Fruit fly (Drosophila melanogaster): ENCODE measurements around the gene Cpr72Eb.

Cpr72Eb gene

dm6 chr3L:16408609-16409439 is 44.1 kb downstream of the Cpr72Eb start (continued):
- TF ChIP-seq Hmx (GFP tag; optimal IDR thresholded peaks at IDR 0.05) (no peak), zfh1 (GFP tag; IDR thresholded peaks at IDR 0.05) (peak; percentile 75; the same call in 2 of the 3 replicates), CG12769 (tag; optimal IDR thresholded peaks at IDR 0.05) (no peak), CG11504 (tag; optimal IDR thresholded peaks at IDR 0.05) (peak; percentile 2), HmgD (GFP tag; optimal IDR thresholded peaks at IDR 0.05) (no peak), CG10959 (GFP tag; IDR thresholded peaks at IDR 0.05) (peak; percentile 70; the same call in 1 of the 2 replicates), jigr1 (GFP tag; IDR thresholded peaks at IDR 0.05) (no peak), slbo (GFP tag; IDR thresholded peaks at IDR 0.05) (no peak), D19B (GFP tag; optimal IDR thresholded peaks at IDR 0.05) (no peak), CG10321 (GFP tag; IDR thresholded peaks at IDR 0.05) (no peak), grn (GFP tag; optimal IDR thresholded peaks at IDR 0.05) (no peak), tll (GFP tag; optimal IDR thresholded peaks at IDR 0.05) (peak in 1 of 2 experiments; percentile 21), phol (tag; optimal IDR thresholded peaks at IDR 0.05) (peak; percentile 1), Eip74EF (GFP tag; optimal IDR thresholded peaks at IDR 0.05) (no peak), CG7357 (GFP tag; IDR thresholded peaks at IDR 0.05) (no peak), HLH4C (GFP tag; IDR thresholded peaks at IDR 0.05; ENCODE audit: partially characterized antibody) (no peak), fru (optimal IDR thresholded peaks at IDR 0.05) (no peak), Sry-β (GFP tag; optimal IDR thresholded peaks at IDR 0.05) (no peak), eve (GFP tag; optimal IDR thresholded peaks at IDR 0.05) (no peak), Med (GFP tag) (peak; percentile 86), Chrac-16 (GFP tag; optimal IDR thresholded peaks at IDR 0.05) (no peak), CG8765 (GFP tag; IDR thresholded peaks at IDR 0.05) (no peak), CG6791 (GFP tag; IDR thresholded peaks at IDR 0.05; ENCODE audit: partially characterized antibody) (no peak), so (GFP tag; IDR thresholded peaks at IDR 0.05) (0 out of 3 replicates have a peak, but pooled peaks have one; percentile 41), CG18619 (GFP tag; optimal IDR thresholded peaks at IDR 0.05) (peak; percentile 27), Hey (tag; optimal IDR thresholded peaks at IDR 0.05) (no peak), CG8478 (optimal IDR thresholded peaks at IDR 0.05) (peak; percentile 2), croc (GFP tag; conservative IDR thresholded peaks at IDR 0.05) (no peak), pan (optimal IDR thresholded peaks at IDR 0.05) (no peak), pan (GFP tag; optimal IDR thresholded peaks at IDR 0.05 in 1 of 2, IDR thresholded peaks at IDR 0.05 in 1 of 2) (no peak), tx (GFP tag; optimal IDR thresholded peaks at IDR 0.05) (no peak), esg (GFP tag; conservative IDR thresholded peaks at IDR 0.05) (no peak), kni (GFP tag; optimal IDR thresholded peaks at IDR 0.05) (peak; percentile 94), Camta (GFP tag; optimal IDR thresholded peaks at IDR 0.05) (peak; percentile 41), Doc2 (GFP tag; IDR thresholded peaks at IDR 0.05) (no peak), Fer1 (GFP tag; optimal IDR thresholded peaks at IDR 0.05) (no peak), ash1 (GFP tag; optimal IDR thresholded peaks at IDR 0.05) (no peak), Deaf1 (tag; optimal IDR thresholded peaks at IDR 0.05) (no peak), CG31224 (GFP tag; IDR thresholded peaks at IDR 0.05) (no peak), CG30020 (tag; optimal IDR thresholded peaks at IDR 0.05) (no peak), Antp (GFP tag; optimal IDR thresholded peaks at IDR 0.05) (no peak), CG9932 (GFP tag; IDR thresholded peaks at IDR 0.05) (no peak), Fer2 (tag; optimal IDR thresholded peaks at IDR 0.05) (no peak), Optix (GFP tag; IDR thresholded peaks at IDR 0.05) (0 out of 3 replicates have a peak, but pooled peaks have one; percentile 13), dmrt11E (tag; optimal IDR thresholded peaks at IDR 0.05) (peak; percentile 71), vnd (GFP tag; IDR thresholded peaks at IDR 0.05; ENCODE audit: partially characterized antibody) (no peak), CG33557 (GFP tag; optimal IDR thresholded peaks at IDR 0.05) (peak; percentile 80), HHEX (GFP tag; optimal IDR thresholded peaks at IDR 0.05) (peak; percentile 11), CG2678 (tag; optimal IDR thresholded peaks at IDR 0.05) (peak; percentile 25)
